Worm (Caenorhabditis elegans): Measurements from ENCODE around the gene Y62H9A.5.
A peak's percentile ranks its signal among the peaks of the same experiment; 100 is the strongest.

Gene Y62H9A.5

DNA sequence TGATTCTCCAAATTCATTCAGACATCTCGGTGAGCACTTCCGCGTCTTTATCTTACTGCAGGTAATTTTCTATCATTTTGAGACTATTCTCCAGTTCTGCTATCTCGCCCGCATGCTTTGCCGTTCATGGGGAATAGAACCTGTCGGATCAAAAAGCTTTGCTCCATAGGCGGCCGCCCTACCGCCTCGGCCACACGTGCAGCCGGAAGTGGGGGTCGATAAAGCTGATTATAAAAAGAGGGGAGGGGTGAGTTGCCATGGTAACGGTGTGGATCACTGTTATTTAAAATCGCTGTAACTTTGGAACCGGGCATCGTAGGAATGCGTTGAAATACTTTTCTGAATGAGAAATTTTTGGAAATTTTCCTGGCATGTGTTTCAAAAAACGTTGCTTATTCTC lies 12.3 kb downstream of the Y62H9A.5 start:
- TF ChIP-seq sdc-2 (tag; optimal IDR thresholded peaks at IDR 0.05) (peak; percentile 12), ama-1 (optimal IDR thresholded peaks at IDR 0.05) (no peak), C38D4.7 (GFP tag; optimal IDR thresholded peaks at IDR 0.05) (peak; percentile 4)

DNA sequence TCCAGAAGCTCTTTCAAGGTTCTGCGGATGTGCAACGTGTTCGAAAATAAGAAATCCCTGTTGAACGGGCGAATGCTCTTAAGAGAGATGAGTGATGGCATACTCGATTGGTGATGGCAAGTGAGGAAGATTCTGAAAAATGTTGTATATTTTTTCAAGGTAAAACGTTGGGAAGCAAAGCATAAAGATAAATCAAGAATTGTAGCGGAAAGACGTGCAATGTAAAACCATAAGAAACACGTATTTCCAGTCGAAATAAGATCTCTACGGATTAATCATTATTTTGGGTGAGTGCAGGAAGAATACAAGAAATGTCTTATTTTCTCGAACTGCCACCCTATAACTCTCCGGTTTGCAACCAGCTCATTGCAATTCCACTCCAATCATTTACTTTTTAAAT lies 13.4 kb downstream of the Y62H9A.5 start, which contains the start of gene dot-1.2:
dot-1.2 (minus strand) TSS at position 101 of the 400 bp plus-strand sequence.
- TF ChIP-seq npax-4 (tag; optimal IDR thresholded peaks at IDR 0.05) (no peak), ceh-22 (tag; optimal IDR thresholded peaks at IDR 0.05) (no peak), ceh-45 (GFP tag; IDR thresholded peaks at IDR 0.05) (no peak), ceh-2 (tag; optimal IDR thresholded peaks at IDR 0.05) (no peak), nfya-1 (tag; optimal IDR thresholded peaks at IDR 0.05) (no peak), pros-1 (tag; optimal IDR thresholded peaks at IDR 0.05) (no peak), ztf-16 (tag; optimal IDR thresholded peaks at IDR 0.05) (no peak), ceh-34 (tag; optimal IDR thresholded peaks at IDR 0.05) (no peak), pat-9 (tag; optimal IDR thresholded peaks at IDR 0.05) (no peak), ceh-31 (tag; optimal IDR thresholded peaks at IDR 0.05) (no peak), ceh-30 (tag; optimal IDR thresholded peaks at IDR 0.05) (no peak), pqm-1 (tag; optimal IDR thresholded peaks at IDR 0.05) (no peak), ceh-19 (GFP tag; optimal IDR thresholded peaks at IDR 0.05) (no peak), ama-1 (optimal IDR thresholded peaks at IDR 0.05) (no peak)

- TF ChIP-seq ceh-9 (tag; optimal IDR thresholded peaks at IDR 0.05) = no peak
- no peak for TF ChIP-seq hlh-8 (tag; optimal IDR thresholded peaks at IDR 0.05)
- no peak for TF ChIP-seq pha-2 (tag; optimal IDR thresholded peaks at IDR 0.05)
- TF ChIP-seq nfya-1 (tag; optimal IDR thresholded peaks at IDR 0.05) = no peak
- no peak for TF ChIP-seq ref-2 (tag; optimal IDR thresholded peaks at IDR 0.05)
Observed at ce11 chrX:11865083-11865482, 17.6 kb downstream of the Y62H9A.5 start, which contains the start of gene F54F7.6. Gene F54F7.6, plus strand, starts transcription at chrX:11865383.

DNA sequence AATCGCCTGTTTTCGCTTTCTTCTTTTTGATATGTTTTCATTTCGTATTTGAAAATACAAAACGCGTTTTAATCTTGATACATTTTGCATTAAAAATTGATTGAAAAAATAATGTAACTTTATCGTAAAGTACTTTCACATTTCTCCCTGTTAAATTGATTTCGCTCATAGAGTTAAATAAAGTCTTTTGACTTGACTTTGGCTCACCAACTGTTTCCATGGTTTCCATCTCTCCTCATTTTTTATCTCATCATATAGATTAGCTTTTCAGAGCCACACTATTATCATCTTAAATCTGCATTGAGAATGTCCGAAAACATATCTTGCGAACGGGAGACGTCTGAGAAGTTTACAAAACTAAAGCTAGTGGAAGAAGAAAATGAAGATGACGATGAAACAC lies 19.4 kb downstream of the Y62H9A.5 start, which contains the start of gene F54F7.10:
F54F7.10 (plus strand) TSS at position 301 of the 400 bp plus-strand sequence.
- no peak for TF ChIP-seq unc-42 (tag; optimal IDR thresholded peaks at IDR 0.05)
- TF ChIP-seq sox-2 (GFP tag; IDR thresholded peaks at IDR 0.05) = no peak
- no peak for TF ChIP-seq ceh-14 (tag; optimal IDR thresholded peaks at IDR 0.05)
- no peak for TF ChIP-seq ceh-19 (GFP tag; optimal IDR thresholded peaks at IDR 0.05)
- TF ChIP-seq pros-1 (tag; optimal IDR thresholded peaks at IDR 0.05) = no peak
- TF ChIP-seq hlh-30 (tag; optimal IDR thresholded peaks at IDR 0.05; ENCODE audit: insufficient read depth) = no peak

- TF ChIP-seq unc-3 (GFP tag; conservative IDR thresholded peaks at IDR 0.05) = no peak
- no peak for TF ChIP-seq unc-3 (tag; optimal IDR thresholded peaks at IDR 0.05)
- no peak for TF ChIP-seq mec-3 (tag; optimal IDR thresholded peaks at IDR 0.05; ENCODE audit: borderline replicate concordance)
- TF ChIP-seq ceh-14 (tag; optimal IDR thresholded peaks at IDR 0.05) = no peak
- no peak for TF ChIP-seq nhr-232 (tag; optimal IDR thresholded peaks at IDR 0.05)
- no peak for TF ChIP-seq ceh-48 (tag; optimal IDR thresholded peaks at IDR 0.05)
Observed at ce11 chrX:11857178-11857577, 25.5 kb downstream of the Y62H9A.5 start, which contains the start of gene mes-1. Gene mes-1, plus strand, starts transcription at chrX:11857478.

ce11 chrX:11856214-11856613 lies 26.5 kb downstream of the Y62H9A.5 start:
- TF ChIP-seq C08G9.2 (tag; optimal IDR thresholded peaks at IDR 0.05) (no peak), nfya-1 (tag; optimal IDR thresholded peaks at IDR 0.05) (no peak), K02D7.2 (tag; optimal IDR thresholded peaks at IDR 0.05) (no peak), unc-42 (tag; optimal IDR thresholded peaks at IDR 0.05) (no peak), C38D4.7 (GFP tag; optimal IDR thresholded peaks at IDR 0.05) (no peak), ama-1 (optimal IDR thresholded peaks at IDR 0.05) (no peak), pha-4 (tag; optimal IDR thresholded peaks at IDR 0.05) (no peak), ceh-9 (tag; optimal IDR thresholded peaks at IDR 0.05) (no peak), F13H6.1 (tag; optimal IDR thresholded peaks at IDR 0.05) (no peak), ceh-18 (tag; optimal IDR thresholded peaks at IDR 0.05) (no peak), ref-2 (tag; optimal IDR thresholded peaks at IDR 0.05) (no peak)
